Fruit fly (Drosophila melanogaster): Measurements from ENCODE around the gene ec.

ec gene

dm6 chrX:3772434-3772810, 39.1 kb upstream of the ec start:
- TF ChIP-seq gl (tag; optimal IDR thresholded peaks at IDR 0.05) (no peak), Pif1B (GFP tag; optimal IDR thresholded peaks at IDR 0.05) (no peak), CG32121 (GFP tag; IDR thresholded peaks at IDR 0.05) (no peak), rn (GFP tag; IDR thresholded peaks at IDR 0.05) (no peak)

- TF ChIP-seq CG34367 (tag; optimal IDR thresholded peaks at IDR 0.05) (peak; percentile 33), CG15710 (tag; optimal IDR thresholded peaks at IDR 0.05) (peak; percentile 14), Pif1A (GFP tag; optimal IDR thresholded peaks at IDR 0.05) (peak; percentile 37), CG13204 (GFP tag; optimal IDR thresholded peaks at IDR 0.05) (no peak), CG4496 (GFP tag; IDR thresholded peaks at IDR 0.05) (peak; percentile 52; the same call in 2 of the 3 replicates), rn (GFP tag; IDR thresholded peaks at IDR 0.05) (no peak), CG14655 (GFP tag; optimal IDR thresholded peaks at IDR 0.05) (peak; percentile 73), Pif1B (GFP tag; optimal IDR thresholded peaks at IDR 0.05) (no peak), CG8159 (tag; optimal IDR thresholded peaks at IDR 0.05) (peak; percentile 27), CG9948 (tag; optimal IDR thresholded peaks at IDR 0.05) (no peak), CG8301 (tag; optimal IDR thresholded peaks at IDR 0.05) (peak; percentile 62), CG32121 (GFP tag; IDR thresholded peaks at IDR 0.05) (peak; percentile 69), fd96Ca (GFP tag; IDR thresholded peaks at IDR 0.05) (no peak), CG10348 (GFP tag; IDR thresholded peaks at IDR 0.05) (no peak), CG17806 (tag; optimal IDR thresholded peaks at IDR 0.05) (no peak), EcR (GFP tag; optimal IDR thresholded peaks at IDR 0.05) (peak; percentile 54), CG12605 (GFP tag; IDR thresholded peaks at IDR 0.05) (0 out of 2 replicates have a peak, but pooled peaks have one; percentile 47), Snoo (tag; optimal IDR thresholded peaks at IDR 0.05) (no peak), Ets98B (GFP tag; IDR thresholded peaks at IDR 0.05) (peak; percentile 50), D1 (tag; optimal IDR thresholded peaks at IDR 0.05) (no peak), gl (tag; optimal IDR thresholded peaks at IDR 0.05) (no peak)
Observed at dm6 chrX:3772811-3773740, 38.4 kb upstream of the ec start.

- TF ChIP-seq CG4496 (GFP tag; IDR thresholded peaks at IDR 0.05) (peak; percentile 95), CG32121 (GFP tag; IDR thresholded peaks at IDR 0.05) (peak; percentile 96), CG13204 (GFP tag; optimal IDR thresholded peaks at IDR 0.05) (no peak), Pif1B (GFP tag; optimal IDR thresholded peaks at IDR 0.05) (peak; percentile 58), gl (tag; optimal IDR thresholded peaks at IDR 0.05) (no peak), CG8301 (tag; optimal IDR thresholded peaks at IDR 0.05) (peak; percentile 69), CG9948 (tag; optimal IDR thresholded peaks at IDR 0.05) (peak; percentile 58), Pif1A (GFP tag; optimal IDR thresholded peaks at IDR 0.05) (peak; percentile 58), CG12605 (GFP tag; IDR thresholded peaks at IDR 0.05) (peak; percentile 83), EcR (GFP tag; optimal IDR thresholded peaks at IDR 0.05) (no peak), CG10348 (GFP tag; IDR thresholded peaks at IDR 0.05) (peak; percentile 74), CG8159 (tag; optimal IDR thresholded peaks at IDR 0.05) (peak; percentile 74), CG14655 (GFP tag; optimal IDR thresholded peaks at IDR 0.05) (peak; percentile 66), CG15710 (tag; optimal IDR thresholded peaks at IDR 0.05) (peak; percentile 71), CG17806 (tag; optimal IDR thresholded peaks at IDR 0.05) (peak; percentile 61), Ets98B (GFP tag; IDR thresholded peaks at IDR 0.05) (peak; percentile 95), fd96Ca (GFP tag; IDR thresholded peaks at IDR 0.05) (peak; percentile 58; the same call in 1 of the 3 replicates), D1 (tag; optimal IDR thresholded peaks at IDR 0.05) (no peak), CG34367 (tag; optimal IDR thresholded peaks at IDR 0.05) (peak; percentile 62), rn (GFP tag; IDR thresholded peaks at IDR 0.05) (peak; percentile 76), Snoo (tag; optimal IDR thresholded peaks at IDR 0.05) (peak; percentile 41)
Observed at dm6 chrX:3774277-3774676, 37.2 kb upstream of the ec start.

- TF ChIP-seq CG13204 (GFP tag; optimal IDR thresholded peaks at IDR 0.05) (no peak), fd96Ca (GFP tag; IDR thresholded peaks at IDR 0.05) (no peak), CG32121 (GFP tag; IDR thresholded peaks at IDR 0.05) (no peak), CG34367 (tag; optimal IDR thresholded peaks at IDR 0.05) (no peak), CG8159 (tag; optimal IDR thresholded peaks at IDR 0.05) (no peak), Ets98B (GFP tag; IDR thresholded peaks at IDR 0.05) (no peak), CG9948 (tag; optimal IDR thresholded peaks at IDR 0.05) (no peak), Snoo (tag; optimal IDR thresholded peaks at IDR 0.05) (no peak), Pif1B (GFP tag; optimal IDR thresholded peaks at IDR 0.05) (no peak)
Observed at dm6 chrX:3775137-3775536, 36.4 kb upstream of the ec start.

dm6 chrX:3775822-3776668, 35.5 kb upstream of the ec start:
- TF ChIP-seq D1 (tag; optimal IDR thresholded peaks at IDR 0.05): peak; percentile 30
- TF ChIP-seq CG13204 (GFP tag; optimal IDR thresholded peaks at IDR 0.05): peak; percentile 85
- peak; percentile 85 for TF ChIP-seq CG14655 (GFP tag; optimal IDR thresholded peaks at IDR 0.05)
- TF ChIP-seq CG12605 (GFP tag; IDR thresholded peaks at IDR 0.05): peak; percentile 95
- TF ChIP-seq CG34367 (tag; optimal IDR thresholded peaks at IDR 0.05): peak; percentile 85
- 0 out of 2 replicates have a peak, but pooled peaks have one; percentile 12 for TF ChIP-seq rn (GFP tag; IDR thresholded peaks at IDR 0.05)
- TF ChIP-seq gl (tag; optimal IDR thresholded peaks at IDR 0.05): peak; percentile 96
- no peak for TF ChIP-seq CG10348 (GFP tag; IDR thresholded peaks at IDR 0.05)
- peak; percentile 89 for TF ChIP-seq CG32121 (GFP tag; IDR thresholded peaks at IDR 0.05)
- peak; percentile 82 for TF ChIP-seq CG15710 (tag; optimal IDR thresholded peaks at IDR 0.05)
- peak; percentile 92 for TF ChIP-seq CG4496 (GFP tag; IDR thresholded peaks at IDR 0.05)
- peak; percentile 80 for TF ChIP-seq CG9948 (tag; optimal IDR thresholded peaks at IDR 0.05)
- TF ChIP-seq Ets98B (GFP tag; IDR thresholded peaks at IDR 0.05): peak; percentile 90
- peak; percentile 75 for TF ChIP-seq CG17806 (tag; optimal IDR thresholded peaks at IDR 0.05)
- TF ChIP-seq fd96Ca (GFP tag; IDR thresholded peaks at IDR 0.05): peak; percentile 86
- peak; percentile 89 for TF ChIP-seq Pif1A (GFP tag; optimal IDR thresholded peaks at IDR 0.05)
- peak; percentile 80 for TF ChIP-seq CG8301 (tag; optimal IDR thresholded peaks at IDR 0.05)
- peak; percentile 76 for TF ChIP-seq Snoo (tag; optimal IDR thresholded peaks at IDR 0.05)
- TF ChIP-seq CG8159 (tag; optimal IDR thresholded peaks at IDR 0.05): peak; percentile 80
- peak; percentile 86 for TF ChIP-seq Pif1B (GFP tag; optimal IDR thresholded peaks at IDR 0.05)
- TF ChIP-seq EcR (GFP tag; optimal IDR thresholded peaks at IDR 0.05): peak; percentile 80

Measured in whole organism, pupa.